Fruit fly (Drosophila melanogaster) whole organism, embryonic: ENCODE measurements around the gene CG42764.

Experiments
- CG10543 ChIP-seq: fragments of 200-800 bp; sonication (Bioruptor generic); optimal IDR thresholded peaks from 3 replicates; lab custom pipeline; 2017; ENCODE audit warnings: missing biosample characterization, mild to moderate bottlenecking, missing genetic modification characterization, moderate library complexity
- CG11247 ChIP-seq: fragments of 200-800 bp; sonication (Bioruptor generic); IDR thresholded peaks from 2 replicates; pipeline ENCODE4 v1.3.6; 2022; ENCODE audit warnings: missing biosample characterization, missing genetic modification characterization
- CG12769 ChIP-seq: fragments of 200-800 bp; sonication (Bioruptor generic); optimal IDR thresholded peaks from 2 replicates; lab custom pipeline; 2019; ENCODE audit warnings: missing biosample characterization, mild to moderate bottlenecking, missing genetic modification characterization, moderate library complexity
- CG14050 ChIP-seq: fragments of 200-800 bp; sonication (Bioruptor generic); IDR thresholded peaks from 3 replicates; pipeline ENCODE4 v1.3.6; 2022; ENCODE audit warnings: missing biosample characterization, missing genetic modification characterization
- CG15011 ChIP-seq: fragments of 200-800 bp; sonication (Bioruptor generic); optimal IDR thresholded peaks from 3 replicates; lab custom pipeline; 2018; ENCODE audit warnings: missing biosample characterization, mild to moderate bottlenecking, missing genetic modification characterization
- CG1529 ChIP-seq: fragments of 200-800 bp; sonication (Bioruptor generic); optimal IDR thresholded peaks from 3 replicates; lab custom pipeline; 2018; ENCODE audit warnings: missing biosample characterization, missing genetic modification characterization
- CG1647 ChIP-seq: fragments of 200-800 bp; sonication (Bioruptor generic); optimal IDR thresholded peaks from 3 replicates; lab custom pipeline; 2016; ENCODE audit warnings: missing biosample characterization, missing genetic modification characterization
- CG18011 ChIP-seq: fragments of 200-800 bp; sonication (Bioruptor generic); optimal IDR thresholded peaks from 2 replicates; lab custom pipeline; 2017; ENCODE audit warnings: missing biosample characterization, missing genetic modification characterization, mild to moderate bottlenecking, moderate library complexity, missing genotype
- CG2120 ChIP-seq: fragments of 200-800 bp; sonication (Bioruptor generic); optimal IDR thresholded peaks from 3 replicates; lab custom pipeline; 2016; ENCODE audit warnings: missing biosample characterization, missing genetic modification characterization
- CG2202 ChIP-seq: fragments of 200-800 bp; sonication (Bioruptor generic); optimal IDR thresholded peaks from 2 replicates; lab custom pipeline; 2018; ENCODE audit warnings: missing biosample characterization, mild to moderate bottlenecking, missing genetic modification characterization
- CG2875 ChIP-seq: fragments of 200-800 bp; sonication (Bioruptor generic); optimal IDR thresholded peaks from 2 replicates; lab custom pipeline; 2017; ENCODE audit warnings: missing biosample characterization, mild to moderate bottlenecking, missing genetic modification characterization, missing genetic modification reagents
- CG3847 ChIP-seq: fragments of 200-800 bp; sonication (Bioruptor generic); IDR thresholded peaks from 2 replicates; pipeline ENCODE4 v1.3.6; 2022; ENCODE audit warnings: missing biosample characterization, missing genetic modification characterization
- CG7745 ChIP-seq: fragments of 200-800 bp; sonication (Bioruptor generic); optimal IDR thresholded peaks from 2 replicates; lab custom pipeline; 2018; ENCODE audit warnings: missing biosample characterization, mild to moderate bottlenecking, missing genetic modification characterization, moderate library complexity
- CG8281 ChIP-seq: fragments of 200-800 bp; sonication (Bioruptor generic); optimal IDR thresholded peaks from 2 replicates; lab custom pipeline; 2018; ENCODE audit warnings: missing biosample characterization, mild to moderate bottlenecking, missing genetic modification characterization, moderate library complexity
- Dll ChIP-seq: fragments of 200-800 bp; sonication (Bioruptor generic); IDR thresholded peaks from 4 replicates; pipeline ENCODE4 v1.3.6; 2022; ENCODE audit warnings: missing biosample characterization, missing genetic modification characterization; ENCODE audit not compliant: partially characterized antibody
- Drgx ChIP-seq: fragments of 200-800 bp; sonication (Bioruptor generic); IDR thresholded peaks from 2 replicates; pipeline ENCODE4 v1.3.6; 2022; ENCODE audit warnings: missing biosample characterization, missing genetic modification characterization
- Ets97D ChIP-seq: fragments of 200-800 bp; sonication (Bioruptor generic); optimal IDR thresholded peaks from 3 replicates; lab custom pipeline; 2016; ENCODE audit warnings: missing biosample characterization, missing genetic modification characterization
- Gug ChIP-seq: fragments of 200-800 bp; sonication (Bioruptor generic); IDR thresholded peaks from 4 replicates; pipeline ENCODE4 v1.3.6; 2022; ENCODE audit warnings: missing biosample characterization, missing genetic modification characterization
- H15 ChIP-seq: fragments of 200-800 bp; sonication (Bioruptor generic); IDR thresholded peaks from 3 replicates; pipeline ENCODE4 v1.3.6; 2022; ENCODE audit warnings: missing biosample characterization, missing genetic modification characterization
- HLH3B ChIP-seq: fragments of 200-800 bp; sonication (Bioruptor generic); IDR thresholded peaks from 2 replicates; pipeline ENCODE4 v1.3.6; 2022; ENCODE audit warnings: missing biosample characterization, missing genetic modification characterization
- HLHmδ ChIP-seq: fragments of 200-800 bp; sonication (Bioruptor generic); optimal IDR thresholded peaks from 2 replicates; lab custom pipeline; 2018; ENCODE audit warnings: missing biosample characterization, mild to moderate bottlenecking, missing genetic modification characterization, moderate library complexity
- Hr78 ChIP-seq, 2 experiments: fragments of 200-800 bp in 1 of 2; fragments of >200 bp in 1 of 2; sonication (Bioruptor generic) in 1 of 2; optimal IDR thresholded peaks; 2 replicates each; lab custom pipeline; 2017 to 2019; ENCODE audit warnings: missing biosample characterization in 2 of 2, missing genetic modification characterization in 2 of 2, mild to moderate bottlenecking in 1 of 2, moderate library complexity in 1 of 2
- Max ChIP-seq: fragments of 200-800 bp; sonication (Bioruptor generic); optimal IDR thresholded peaks from 2 replicates; lab custom pipeline; 2016; ENCODE audit warnings: missing biosample characterization, mild to moderate bottlenecking, missing genetic modification characterization
- Med ChIP-seq: fragments of 200-800 bp; sonication (Bioruptor generic); peaks from one replicate; lab custom pipeline; 2016; ENCODE audit warnings: missing biosample characterization, missing genetic modification characterization, mild to moderate bottlenecking, inconsistent platforms, moderate library complexity
- Myb ChIP-seq: fragments of 200-800 bp; sonication (Bioruptor generic); optimal IDR thresholded peaks from 2 replicates; lab custom pipeline; 2016; ENCODE audit warnings: missing biosample characterization, missing genetic modification characterization
- NfI ChIP-seq: fragments of 200-800 bp; sonication (Bioruptor generic); optimal IDR thresholded peaks from 3 replicates; lab custom pipeline; 2018; ENCODE audit warnings: missing biosample characterization, mild to moderate bottlenecking, missing genetic modification characterization, moderate library complexity
- Poxn ChIP-seq: fragments of 200-800 bp; sonication (Bioruptor generic); IDR thresholded peaks from 2 replicates; pipeline ENCODE4 v1.3.6; 2022; ENCODE audit warnings: missing biosample characterization, missing genetic modification characterization
- Ptx1 ChIP-seq: fragments of 200-800 bp; sonication (Bioruptor generic); IDR thresholded peaks from 2 replicates; pipeline ENCODE4 v1.3.6; 2022; ENCODE audit warnings: missing biosample characterization, missing genetic modification characterization
- Six4 ChIP-seq: fragments of 200-800 bp; sonication (Bioruptor generic); optimal IDR thresholded peaks from 2 replicates; lab custom pipeline; 2016; ENCODE audit warnings: missing biosample characterization, missing genetic modification characterization
- Sox100B ChIP-seq: fragments of 200-800 bp; sonication (Bioruptor generic); optimal IDR thresholded peaks from 3 replicates; lab custom pipeline; 2018; ENCODE audit warnings: missing biosample characterization, mild to moderate bottlenecking, missing genetic modification characterization
- Sox102F ChIP-seq: fragments of 200-800 bp; sonication (Bioruptor generic); optimal IDR thresholded peaks from 2 replicates; lab custom pipeline; 2018; ENCODE audit warnings: missing biosample characterization, mild to moderate bottlenecking, missing genetic modification characterization, moderate library complexity
- az2 ChIP-seq: fragments of 200-800 bp; sonication (Bioruptor generic); optimal IDR thresholded peaks from 3 replicates; lab custom pipeline; 2016; ENCODE audit warnings: missing biosample characterization, missing genetic modification characterization
- bab2 ChIP-seq: fragments of 200-800 bp; sonication (Bioruptor generic); optimal IDR thresholded peaks from 2 replicates; lab custom pipeline; 2016; ENCODE audit warnings: missing biosample characterization, missing genetic modification characterization
- chinmo ChIP-seq: fragments of 200-800 bp; sonication (Bioruptor generic); IDR thresholded peaks from 4 replicates; pipeline ENCODE4 v1.3.6; 2022; ENCODE audit warnings: missing biosample characterization, missing genetic modification characterization; ENCODE audit not compliant: partially characterized antibody
- crp ChIP-seq, 2 experiments: fragments of 200-800 bp; sonication (Bioruptor generic); optimal IDR thresholded peaks; 2 replicates in 1 of 2; 3 replicates in 1 of 2; lab custom pipeline; 2017; ENCODE audit warnings: missing biosample characterization in 2 of 2, missing genetic modification characterization in 2 of 2, mild to moderate bottlenecking in 1 of 2, moderate library complexity in 1 of 2
- cwo ChIP-seq: fragments of 200-800 bp; sonication (Bioruptor generic); optimal IDR thresholded peaks from 3 replicates; lab custom pipeline; 2017; ENCODE audit warnings: missing biosample characterization, missing genetic modification characterization, mild to moderate bottlenecking, moderate library complexity, missing genetic modification reagents
- dmrt11E ChIP-seq: fragments of 200-800 bp; sonication (Bioruptor generic); optimal IDR thresholded peaks from 3 replicates; lab custom pipeline; 2018; ENCODE audit warnings: missing biosample characterization, mild to moderate bottlenecking, missing genetic modification characterization, moderate library complexity
- dpn ChIP-seq, 2 experiments: fragments of 200-800 bp; sonication (Bioruptor generic); optimal IDR thresholded peaks; 3 replicates each; lab custom pipeline; 2016; ENCODE audit warnings: missing biosample characterization in 2 of 2, missing genetic modification characterization in 2 of 2
- emc ChIP-seq: fragments of 200-800 bp; sonication (Bioruptor generic); optimal IDR thresholded peaks from 2 replicates; lab custom pipeline; 2016; ENCODE audit warnings: missing biosample characterization, missing genetic modification characterization
- exex ChIP-seq: fragments of 200-800 bp; sonication (Bioruptor generic); optimal IDR thresholded peaks from 4 replicates; lab custom pipeline; 2018; ENCODE audit warnings: missing biosample characterization, mild to moderate bottlenecking, missing genetic modification characterization, moderate library complexity
- her ChIP-seq: fragments of 200-800 bp; sonication (Bioruptor generic); optimal IDR thresholded peaks from 2 replicates; lab custom pipeline; 2016; ENCODE audit warnings: missing biosample characterization, missing genetic modification characterization
- hkb ChIP-seq, 2 experiments: fragments of 200-800 bp in 1 of 2; fragments of >200 bp in 1 of 2; sonication (Bioruptor generic) in 1 of 2; IDR thresholded peaks in 1 of 2; optimal IDR thresholded peaks in 1 of 2; 2 replicates each; pipeline versions ENCODE4 v1.3.6 to Lab custom; 2017 to 2022; ENCODE audit warnings: missing biosample characterization in 1 of 2, missing genetic modification characterization in 1 of 2
- hth ChIP-seq: fragments of >200 bp; optimal IDR thresholded peaks from 2 replicates; lab custom pipeline; 2017; ENCODE audit warnings: inconsistent platforms
- mirr ChIP-seq: fragments of 200-800 bp; sonication (Bioruptor generic); optimal IDR thresholded peaks from 3 replicates; lab custom pipeline; 2018; ENCODE audit warnings: missing biosample characterization, mild to moderate bottlenecking, missing genetic modification characterization
- nau ChIP-seq: fragments of 200-800 bp; sonication (Bioruptor generic); optimal IDR thresholded peaks from 3 replicates; lab custom pipeline; 2017; ENCODE audit warnings: missing biosample characterization, mild to moderate bottlenecking, missing genetic modification characterization, missing genetic modification reagents
- org-1 ChIP-seq: fragments of 200-800 bp; sonication (Bioruptor generic); optimal IDR thresholded peaks from 2 replicates; lab custom pipeline; 2017; ENCODE audit warnings: missing biosample characterization, missing genetic modification characterization
- sd ChIP-seq: fragments of 200-800 bp; sonication (Bioruptor generic); optimal IDR thresholded peaks from 3 replicates; lab custom pipeline; 2018; ENCODE audit warnings: missing biosample characterization, mild to moderate bottlenecking, missing genetic modification characterization, moderate library complexity
- tgo ChIP-seq: fragments of 200-800 bp; sonication (Bioruptor generic); IDR thresholded peaks from 3 replicates; pipeline ENCODE4 v1.3.6; 2022; ENCODE audit warnings: missing biosample characterization, missing genetic modification characterization
- toy ChIP-seq: fragments of 200-800 bp; sonication (Bioruptor generic); IDR thresholded peaks from 2 replicates; pipeline ENCODE4 v1.3.6; 2022; ENCODE audit warnings: missing biosample characterization, missing genetic modification characterization
- trh ChIP-seq: fragments of 200-800 bp; sonication (Bioruptor generic); optimal IDR thresholded peaks from 2 replicates; lab custom pipeline; 2016; ENCODE audit warnings: missing biosample characterization, missing genetic modification characterization

Gene CG42764

dm6 chr3L:20440902-20441429 lies 24.9 kb downstream of the CG42764 start:
- no peak for TF ChIP-seq dpn (GFP tag; optimal IDR thresholded peaks at IDR 0.05; lab: Kevin White, UChicago)
- TF ChIP-seq NfI (GFP tag; lab: Kevin White, UChicago): no peak
- TF ChIP-seq CG18011 (GFP tag; lab: Kevin White, UChicago): no peak
- TF ChIP-seq toy (GFP tag; lab: Robert Waterston, UW): no peak
- TF ChIP-seq hth (lab: Kevin White, UChicago): no peak
- no peak for TF ChIP-seq Max (GFP tag; lab: Kevin White, UChicago)
- TF ChIP-seq crp (GFP tag; optimal IDR thresholded peaks at IDR 0.05; lab: Kevin White, UChicago): no peak
- TF ChIP-seq her (GFP tag; lab: Kevin White, UChicago): no peak
- TF ChIP-seq trh: no peak
- no peak for TF ChIP-seq CG14050 (GFP tag; lab: Robert Waterston, UW)
- TF ChIP-seq az2 (GFP tag; lab: Kevin White, UChicago): no peak
- no peak for TF ChIP-seq CG2875 (GFP tag; lab: Kevin White, UChicago)
- TF ChIP-seq chinmo (GFP tag; lab: Robert Waterston, UW): peak; percentile 30; the same call in 1 of the 4 replicates
- no peak for TF ChIP-seq CG2120
- no peak for TF ChIP-seq CG1529
- TF ChIP-seq Drgx (GFP tag; lab: Robert Waterston, UW): no peak
- TF ChIP-seq CG8281: no peak
- no peak for TF ChIP-seq Six4 (GFP tag; lab: Kevin White, UChicago)
- TF ChIP-seq CG1647 (GFP tag; lab: Kevin White, UChicago): no peak
- peak; percentile 92 for TF ChIP-seq nau (GFP tag; lab: Kevin White, UChicago)
- peak; percentile 17 for TF ChIP-seq cwo
- TF ChIP-seq Sox102F (GFP tag; lab: Kevin White, UChicago): no peak
- no peak for TF ChIP-seq Hr78 (GFP tag; optimal IDR thresholded peaks at IDR 0.05; lab: Kevin White, UChicago)
- TF ChIP-seq HLH3B: no peak
- TF ChIP-seq org-1 (GFP tag; lab: Kevin White, UChicago): no peak
- no peak for TF ChIP-seq CG2202 (tag; lab: Kevin White, UChicago)
- TF ChIP-seq dmrt11E: no peak
- TF ChIP-seq Poxn (GFP tag; lab: Robert Waterston, UW): no peak
- no peak for TF ChIP-seq Ets97D (GFP tag; lab: Kevin White, UChicago)
- TF ChIP-seq bab2: no peak
- TF ChIP-seq Sox100B (GFP tag; lab: Kevin White, UChicago): no peak
- TF ChIP-seq Med (GFP tag; lab: Kevin White, UChicago): peak; percentile 74
- no peak for TF ChIP-seq tgo (GFP tag; lab: Robert Waterston, UW)
- TF ChIP-seq CG15011 (GFP tag; lab: Kevin White, UChicago): no peak
- no peak for TF ChIP-seq Dll (GFP tag; lab: Robert Waterston, UW)
- TF ChIP-seq emc (GFP tag; lab: Kevin White, UChicago): no peak
- no peak for TF ChIP-seq CG3847
- TF ChIP-seq CG11247 (GFP tag; lab: Robert Waterston, UW): 0 out of 2 replicates have a peak, but pooled peaks have one; percentile 9
- no peak for TF ChIP-seq Myb (GFP tag; lab: Kevin White, UChicago)
- TF ChIP-seq Ptx1 (GFP tag; lab: Robert Waterston, UW): 0 out of 2 replicates have a peak, but pooled peaks have one; percentile 5
- no peak for TF ChIP-seq CG7745
- TF ChIP-seq sd (tag; lab: Kevin White, UChicago): peak; percentile 5
- TF ChIP-seq HLHmδ (GFP tag; lab: Kevin White, UChicago): no peak
- no peak for TF ChIP-seq Gug (GFP tag; lab: Robert Waterston, UW)
- peak; percentile 53 for TF ChIP-seq mirr
- peak; percentile 53 for TF ChIP-seq CG10543 (GFP tag; lab: Kevin White, UChicago)
- peak; percentile 92 for TF ChIP-seq CG12769 (tag; lab: Kevin White, UChicago)
- no peak for TF ChIP-seq exex (tag; lab: Kevin White, UChicago)
- no peak for TF ChIP-seq hkb (optimal IDR thresholded peaks at IDR 0.05; lab: Kevin White, UChicago)
- no peak for TF ChIP-seq hkb (GFP tag; IDR thresholded peaks at IDR 0.05; lab: Robert Waterston, UW)
- no peak for TF ChIP-seq H15 (GFP tag; lab: Robert Waterston, UW)
